Fruit fly (Drosophila melanogaster) whole organism, embryonic: ENCODE data around the gene ich.

Experiments used
- Adf1 ChIP-seq: fragments of 200-800 bp; sonication (Bioruptor generic); IDR thresholded peaks from 2 replicates; pipeline ENCODE4 v1.3.6; 2022; ENCODE audit warnings: missing biosample characterization, missing genetic modification characterization
- Aef1 ChIP-seq: fragments of 200-800 bp; sonication (Bioruptor generic); IDR thresholded peaks from 3 replicates; pipeline ENCODE4 v1.3.6; 2022; ENCODE audit warnings: missing biosample characterization, missing genetic modification characterization
- CG1024 ChIP-seq: fragments of 200-800 bp; sonication (Bioruptor generic); IDR thresholded peaks from 2 replicates; pipeline ENCODE4 v1.3.6; 2022; ENCODE audit warnings: missing biosample characterization, missing genetic modification characterization
- CG10267 ChIP-seq: fragments of 200-800 bp; sonication (Bioruptor generic); optimal IDR thresholded peaks from 2 replicates; lab custom pipeline; 2018; ENCODE audit warnings: missing biosample characterization, mild to moderate bottlenecking, missing genetic modification characterization, moderate library complexity
- CG10654 ChIP-seq: fragments of 200-800 bp; sonication (Bioruptor generic); optimal IDR thresholded peaks from 2 replicates; lab custom pipeline; 2016; ENCODE audit warnings: missing biosample characterization, missing genetic modification characterization
- CG11695 ChIP-seq: fragments of 200-800 bp; sonication (Bioruptor generic); IDR thresholded peaks from 3 replicates; pipeline ENCODE4 v1.3.6; 2022; ENCODE audit warnings: missing biosample characterization, missing genetic modification characterization
- CG12299 ChIP-seq: fragments of 200-800 bp; sonication (Bioruptor generic); optimal IDR thresholded peaks from 2 replicates; lab custom pipeline; 2018; ENCODE audit warnings: missing biosample characterization, mild to moderate bottlenecking, missing genetic modification characterization
- CG17385 ChIP-seq: fragments of 200-800 bp; sonication (Bioruptor generic); optimal IDR thresholded peaks from 3 replicates; lab custom pipeline; 2018; ENCODE audit warnings: missing biosample characterization, mild to moderate bottlenecking, missing genetic modification characterization
- CG17912 ChIP-seq: fragments of 200-800 bp; sonication (Bioruptor generic); optimal IDR thresholded peaks from 2 replicates; lab custom pipeline; 2018; ENCODE audit warnings: missing biosample characterization, mild to moderate bottlenecking, missing genetic modification characterization
- CG2199 ChIP-seq: fragments of 200-800 bp; sonication (Bioruptor generic); IDR thresholded peaks from 3 replicates; pipeline ENCODE4 v1.3.6; 2022; ENCODE audit warnings: missing biosample characterization, missing genetic modification characterization
- CG3281 ChIP-seq: fragments of 200-800 bp; sonication (Bioruptor generic); optimal IDR thresholded peaks from 3 replicates; lab custom pipeline; 2017; ENCODE audit warnings: missing biosample characterization, mild to moderate bottlenecking, missing genetic modification characterization
- CG42726 ChIP-seq: fragments of 200-800 bp; sonication (Bioruptor generic); IDR thresholded peaks from 2 replicates; pipeline ENCODE4 v1.3.6; 2022; ENCODE audit warnings: missing biosample characterization, missing genetic modification characterization; ENCODE audit not compliant: partially characterized antibody
- CG4424 ChIP-seq: fragments of 200-800 bp; sonication (Bioruptor generic); optimal IDR thresholded peaks from 3 replicates; lab custom pipeline; 2016; ENCODE audit warnings: missing biosample characterization, missing genetic modification characterization
- CG6175 ChIP-seq: fragments of 200-800 bp; sonication (Bioruptor generic); IDR thresholded peaks from 3 replicates; pipeline ENCODE4 v1.3.6; 2022; ENCODE audit warnings: missing biosample characterization, missing genetic modification characterization
- CG6654 ChIP-seq: fragments of 200-800 bp; sonication (Bioruptor generic); optimal IDR thresholded peaks from 2 replicates; lab custom pipeline; 2017; ENCODE audit warnings: missing biosample characterization, mild to moderate bottlenecking, missing genetic modification characterization
- CG6813 ChIP-seq: fragments of 200-800 bp; sonication (Bioruptor generic); optimal IDR thresholded peaks from 2 replicates; lab custom pipeline; 2017; ENCODE audit warnings: missing biosample characterization, missing genetic modification characterization, mild to moderate bottlenecking, moderate library complexity, missing genetic modification reagents
- CG7745 ChIP-seq: fragments of 200-800 bp; sonication (Bioruptor generic); optimal IDR thresholded peaks from 2 replicates; lab custom pipeline; 2018; ENCODE audit warnings: missing biosample characterization, mild to moderate bottlenecking, missing genetic modification characterization, moderate library complexity
- CG8281 ChIP-seq: fragments of 200-800 bp; sonication (Bioruptor generic); optimal IDR thresholded peaks from 2 replicates; lab custom pipeline; 2018; ENCODE audit warnings: missing biosample characterization, mild to moderate bottlenecking, missing genetic modification characterization, moderate library complexity
- CG9727 ChIP-seq: fragments of 200-800 bp; sonication (Bioruptor generic); optimal IDR thresholded peaks from 3 replicates; lab custom pipeline; 2017; ENCODE audit warnings: missing biosample characterization, mild to moderate bottlenecking, missing genetic modification characterization
- Doc3 ChIP-seq: fragments of 200-800 bp; sonication (Bioruptor generic); IDR thresholded peaks from 3 replicates; pipeline ENCODE4 v1.3.6; 2022; ENCODE audit warnings: missing biosample characterization, missing genetic modification characterization; ENCODE audit not compliant: partially characterized antibody
- Hmr ChIP-seq: fragments of 200-800 bp; sonication (Bioruptor generic); optimal IDR thresholded peaks from 3 replicates; lab custom pipeline; 2017; ENCODE audit warnings: mild to moderate bottlenecking, missing biosample characterization, missing genetic modification reagents, missing genetic modification characterization
- Hsf ChIP-seq: fragments of 200-800 bp; sonication (Bioruptor generic); optimal IDR thresholded peaks from 3 replicates; lab custom pipeline; 2016; ENCODE audit warnings: missing biosample characterization, missing genetic modification characterization
- Jarid2 ChIP-seq: fragments of 200-800 bp; sonication (Bioruptor generic); optimal IDR thresholded peaks from 3 replicates; lab custom pipeline; 2017; ENCODE audit warnings: mild to moderate bottlenecking, missing biosample characterization, missing genetic modification reagents, missing genetic modification characterization
- Lim3 ChIP-seq: fragments of 200-800 bp; sonication (Bioruptor generic); IDR thresholded peaks from 2 replicates; pipeline ENCODE4 v1.3.6; 2022; ENCODE audit warnings: missing biosample characterization, missing genetic modification characterization
- Med ChIP-seq: fragments of 200-800 bp; sonication (Bioruptor generic); peaks from one replicate; lab custom pipeline; 2016; ENCODE audit warnings: missing biosample characterization, missing genetic modification characterization, mild to moderate bottlenecking, inconsistent platforms, moderate library complexity
- Mes4 ChIP-seq: fragments of 200-800 bp; sonication (Bioruptor generic); optimal IDR thresholded peaks from 2 replicates; lab custom pipeline; 2016; ENCODE audit warnings: missing biosample characterization, missing genetic modification characterization
- NFAT ChIP-seq: fragments of 200-800 bp; sonication (Bioruptor generic); IDR thresholded peaks from 2 replicates; pipeline ENCODE4 v1.3.6; 2022; ENCODE audit warnings: missing biosample characterization, missing genetic modification characterization
- Trl ChIP-seq, 3 experiments: fragments of >200 bp in 2 of 3; fragments of 200-800 bp in 1 of 3; sonication (Bioruptor generic) in 1 of 3; optimal IDR thresholded peaks; 2 replicates in 1 of 3; 3 replicates in 2 of 3; lab custom pipeline; 2016 to 2017; ENCODE audit warnings: missing biosample characterization in 1 of 3, missing genetic modification characterization in 1 of 3
- ato ChIP-seq: fragments of 200-800 bp; sonication (Bioruptor generic); IDR thresholded peaks from 2 replicates; pipeline ENCODE4 v1.3.6; 2022; ENCODE audit warnings: missing biosample characterization, missing genetic modification characterization; ENCODE audit not compliant: partially characterized antibody
- az2 ChIP-seq: fragments of 200-800 bp; sonication (Bioruptor generic); optimal IDR thresholded peaks from 3 replicates; lab custom pipeline; 2016; ENCODE audit warnings: missing biosample characterization, missing genetic modification characterization
- bbx ChIP-seq: fragments of 200-800 bp; sonication (Bioruptor generic); IDR thresholded peaks from 2 replicates; pipeline ENCODE4 v1.3.6; 2022; ENCODE audit warnings: missing biosample characterization, missing genetic modification characterization; ENCODE audit not compliant: partially characterized antibody
- cg ChIP-seq: fragments of 200-800 bp; sonication (Bioruptor generic); optimal IDR thresholded peaks from 3 replicates; lab custom pipeline; 2019; ENCODE audit warnings: missing biosample characterization, mild to moderate bottlenecking, missing genetic modification characterization, moderate library complexity
- dmrt11E ChIP-seq: fragments of 200-800 bp; sonication (Bioruptor generic); optimal IDR thresholded peaks from 3 replicates; lab custom pipeline; 2018; ENCODE audit warnings: missing biosample characterization, mild to moderate bottlenecking, missing genetic modification characterization, moderate library complexity
- en ChIP-seq: fragments of 200-800 bp; sonication (Bioruptor generic); optimal IDR thresholded peaks from 2 replicates; lab custom pipeline; 2016; ENCODE audit warnings: missing biosample characterization, missing genetic modification characterization
- h ChIP-seq: fragments of >200 bp; optimal IDR thresholded peaks from 2 replicates; lab custom pipeline; 2017
- kay ChIP-seq: fragments of 200-800 bp; sonication (Bioruptor generic); optimal IDR thresholded peaks from 2 replicates; lab custom pipeline; 2016; ENCODE audit warnings: missing biosample characterization, missing genetic modification characterization
- lab ChIP-seq: fragments of 200-800 bp; sonication (Bioruptor generic); optimal IDR thresholded peaks from 3 replicates; lab custom pipeline; 2017; ENCODE audit warnings: missing biosample characterization, missing genetic modification characterization, mild to moderate bottlenecking, moderate library complexity, missing genetic modification reagents
- lmd ChIP-seq: fragments of 200-800 bp; sonication (Bioruptor generic); IDR thresholded peaks from 2 replicates; pipeline ENCODE4 v1.3.6; 2022; ENCODE audit warnings: missing biosample characterization, missing genetic modification characterization
- maf-S ChIP-seq: fragments of 200-800 bp; sonication (Bioruptor generic); optimal IDR thresholded peaks from 2 replicates; lab custom pipeline; 2016; ENCODE audit warnings: missing biosample characterization, missing genetic modification characterization
- mirr ChIP-seq: fragments of 200-800 bp; sonication (Bioruptor generic); optimal IDR thresholded peaks from 3 replicates; lab custom pipeline; 2018; ENCODE audit warnings: missing biosample characterization, mild to moderate bottlenecking, missing genetic modification characterization
- onecut ChIP-seq: fragments of 200-800 bp; sonication (Bioruptor generic); IDR thresholded peaks from 2 replicates; pipeline ENCODE4 v1.3.6; 2022; ENCODE audit warnings: missing biosample characterization, missing genetic modification characterization
- schlank ChIP-seq: fragments of 200-800 bp; sonication (Bioruptor generic); optimal IDR thresholded peaks from 2 replicates; lab custom pipeline; 2018; ENCODE audit warnings: missing biosample characterization, mild to moderate bottlenecking, missing genetic modification characterization
- sisA ChIP-seq: fragments of 200-800 bp; sonication (Bioruptor generic); IDR thresholded peaks from 2 replicates; pipeline ENCODE4 v1.3.6; 2022; ENCODE audit warnings: missing biosample characterization, missing genetic modification characterization
- sob ChIP-seq: fragments of 200-800 bp; sonication (Bioruptor generic); IDR thresholded peaks from 2 replicates; pipeline ENCODE4 v1.3.6; 2022; ENCODE audit warnings: missing biosample characterization, missing genetic modification characterization
- sr ChIP-seq: fragments of 200-800 bp; sonication (Bioruptor generic); IDR thresholded peaks from 3 replicates; pipeline ENCODE4 v1.3.6; 2022; ENCODE audit warnings: missing biosample characterization, missing genetic modification characterization
- tin ChIP-seq: fragments of 200-800 bp; sonication (Bioruptor generic); optimal IDR thresholded peaks from 3 replicates; lab custom pipeline; 2016; ENCODE audit warnings: missing biosample characterization, missing genetic modification characterization
- tna ChIP-seq: fragments of 200-800 bp; sonication (Bioruptor generic); IDR thresholded peaks from 2 replicates; pipeline ENCODE4 v1.3.6; 2022; ENCODE audit warnings: missing biosample characterization, missing genetic modification characterization; ENCODE audit not compliant: partially characterized antibody
- toy ChIP-seq: fragments of 200-800 bp; sonication (Bioruptor generic); IDR thresholded peaks from 2 replicates; pipeline ENCODE4 v1.3.6; 2022; ENCODE audit warnings: missing biosample characterization, missing genetic modification characterization

Gene ich

DNA sequence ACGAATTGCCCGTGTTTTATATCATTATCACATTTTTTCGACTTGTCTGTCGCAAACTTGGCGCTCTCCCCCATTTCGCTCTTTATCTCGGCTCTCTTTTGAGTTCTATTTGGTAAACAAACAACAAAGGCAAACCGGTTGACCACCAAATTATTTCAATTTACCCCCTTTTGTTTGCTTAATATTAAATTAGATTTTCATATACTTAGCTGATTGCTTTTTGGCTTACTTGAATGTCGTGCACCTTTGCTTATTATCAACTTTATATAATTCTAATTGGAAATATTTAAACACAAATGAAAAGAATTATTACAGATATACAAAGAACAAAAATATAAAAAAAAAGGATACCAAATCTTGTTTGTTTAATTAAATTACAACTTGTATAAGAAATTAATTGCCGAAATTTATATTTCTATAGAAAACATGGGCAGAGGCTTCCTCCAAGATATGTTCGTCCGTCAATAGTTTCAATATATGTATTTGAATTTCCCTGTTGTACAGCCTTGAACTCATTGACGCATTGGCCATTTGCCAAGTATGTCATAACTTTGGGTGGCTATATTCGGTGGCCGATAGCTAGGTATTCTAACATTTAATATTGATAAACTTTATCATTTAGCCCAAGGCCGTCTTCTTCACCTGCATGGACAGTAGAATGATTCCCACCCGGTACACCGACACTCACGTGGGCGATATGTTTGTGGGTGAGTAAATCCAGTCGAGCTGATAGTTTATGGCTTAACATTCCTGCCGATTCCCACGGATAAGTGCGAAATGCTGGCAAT is 18.6 kb upstream of the ich start:
- TF ChIP-seq CG7745 (tag; lab: Kevin White, UChicago) (peak; percentile 56), lmd (GFP tag; lab: Robert Waterston, UW) (no peak), Lim3 (0 out of 2 replicates have a peak, but pooled peaks have one; percentile 12), sr (GFP tag; lab: Robert Waterston, UW) (0 out of 3 replicates have a peak, but pooled peaks have one; percentile 4), Med (GFP tag; lab: Kevin White, UChicago) (peak; percentile 64), Trl (optimal IDR thresholded peaks at IDR 0.05; lab: Kevin White, UChicago) (peak in 1 of 2 experiments; percentile 50), Trl (GFP tag; optimal IDR thresholded peaks at IDR 0.05; lab: Kevin White, UChicago) (no peak), sob (GFP tag; lab: Robert Waterston, UW) (peak; percentile 6; the same call in 1 of the 2 replicates), tna (GFP tag; lab: Robert Waterston, UW) (peak; percentile 13; the same call in 1 of the 2 replicates), schlank (tag; lab: Kevin White, UChicago) (no peak), CG8281 (tag; lab: Kevin White, UChicago) (peak; percentile 32), CG2199 (peak; percentile 12; the same call in 1 of the 3 replicates), CG11695 (peak; percentile 56; the same call in 2 of the 3 replicates), mirr (peak; percentile 57), CG9727 (GFP tag; lab: Kevin White, UChicago) (no peak), CG6175 (GFP tag; lab: Robert Waterston, UW) (no peak)

DNA sequence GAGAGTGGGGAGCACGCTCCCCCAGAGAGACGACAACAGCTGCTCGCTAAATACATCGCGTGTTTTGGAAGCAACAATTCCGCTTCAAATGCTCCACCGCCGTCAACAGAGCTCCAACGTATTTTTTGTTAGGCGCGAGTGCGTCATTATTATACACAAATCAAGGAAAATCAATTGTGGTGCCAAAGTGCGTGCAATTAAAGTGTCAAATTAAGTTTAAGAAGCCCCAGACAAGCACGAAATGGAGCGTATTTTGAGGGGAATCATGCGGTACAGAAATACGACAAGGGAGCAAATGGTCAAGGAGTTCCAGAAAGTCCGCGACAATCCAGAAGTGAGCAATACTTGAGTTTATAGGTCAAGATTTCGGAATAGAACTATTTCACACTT is 17.9 kb upstream of the ich start, which contains the start of gene CAHbeta:
Gene CAHbeta (plus strand): TSS at position 85 of the 390 bp plus-strand sequence.
- TF ChIP-seq Hsf (GFP tag; lab: Kevin White, UChicago) (no peak), CG10267 (tag; lab: Kevin White, UChicago) (no peak), CG17912 (GFP tag; lab: Kevin White, UChicago) (no peak), sisA (no peak), en (GFP tag; lab: Kevin White, UChicago) (no peak), Hmr (GFP tag; lab: Kevin White, UChicago) (no peak), CG1024 (GFP tag; lab: Robert Waterston, UW) (no peak), az2 (no peak), mirr (peak; percentile 23), lab (GFP tag; lab: Kevin White, UChicago) (no peak), CG10654 (no peak), CG42726 (GFP tag; lab: Robert Waterston, UW) (no peak), CG12299 (tag; lab: Kevin White, UChicago) (peak; percentile 56), bbx (GFP tag; lab: Robert Waterston, UW) (no peak), CG3281 (peak; percentile 5), ato (GFP tag; lab: Robert Waterston, UW) (no peak), tin (GFP tag; lab: Kevin White, UChicago) (no peak), CG4424 (GFP tag; lab: Kevin White, UChicago) (no peak), Doc3 (GFP tag; lab: Robert Waterston, UW) (peak; percentile 42; the same call in 1 of the 3 replicates), kay (peak; percentile 15), toy (GFP tag; lab: Robert Waterston, UW) (no peak), Mes4 (GFP tag; lab: Kevin White, UChicago) (no peak), cg (GFP tag; lab: Kevin White, UChicago) (no peak), CG6813 (GFP tag; lab: Kevin White, UChicago) (no peak), h (no peak), Jarid2 (GFP tag; lab: Kevin White, UChicago) (peak; percentile 34), NFAT (GFP tag; lab: Robert Waterston, UW) (no peak), Adf1 (0 out of 2 replicates have a peak, but pooled peaks have one; percentile 15), onecut (0 out of 2 replicates have a peak, but pooled peaks have one; percentile 12), CG6654 (no peak), Aef1 (GFP tag; lab: Robert Waterston, UW) (no peak), CG17385 (GFP tag; lab: Kevin White, UChicago) (peak; percentile 21), sob (GFP tag; lab: Robert Waterston, UW) (no peak), maf-S (no peak), dmrt11E (no peak)
